Fruit fly (Drosophila melanogaster): ENCODE measurements around the gene CG7290.

CG7290 gene

DNA sequence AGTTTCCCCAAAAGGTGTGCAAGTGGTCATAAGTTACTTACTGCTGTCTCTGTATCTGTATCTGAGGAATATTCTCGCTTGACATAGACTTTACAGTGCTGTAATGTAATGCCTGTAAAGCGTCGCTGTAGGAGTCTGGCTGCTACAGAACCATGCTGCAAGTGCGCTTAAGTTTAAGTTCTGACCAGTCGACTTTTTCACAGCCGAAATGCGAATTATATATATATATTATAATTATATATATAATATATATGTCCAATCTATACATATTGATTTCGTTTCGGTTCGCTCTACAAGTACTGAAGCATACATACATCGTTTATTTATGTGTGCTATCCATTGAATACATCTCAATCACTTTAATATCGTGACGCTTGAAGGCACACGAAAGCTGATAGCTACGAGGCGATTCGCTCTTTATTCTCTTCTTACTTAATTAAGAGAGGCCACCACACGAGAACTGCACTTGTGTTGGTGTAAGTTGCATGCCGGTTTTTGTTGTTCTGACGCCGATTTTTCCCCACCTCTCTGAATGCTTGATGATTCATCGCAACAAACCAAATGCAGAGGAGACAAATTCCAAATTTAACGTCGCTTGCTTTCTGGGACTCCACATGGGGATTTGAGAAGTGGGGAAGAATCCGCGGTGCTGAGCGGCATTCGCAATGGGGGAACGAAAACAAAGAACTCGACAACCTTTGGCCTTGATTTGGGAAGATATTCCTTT is 19.4 kb downstream of the CG7290 start (continued):
- TF ChIP-seq sc (optimal IDR thresholded peaks at IDR 0.05) (no peak), sc (GFP tag; optimal IDR thresholded peaks at IDR 0.05) (peak; percentile 40), dmrt99B (tag; optimal IDR thresholded peaks at IDR 0.05) (peak; percentile 16), CG4730 (GFP tag; IDR thresholded peaks at IDR 0.05) (no peak), bcd (GFP tag; optimal IDR thresholded peaks at IDR 0.05) (no peak), CG34422 (GFP tag; IDR thresholded peaks at IDR 0.05) (no peak), ara (GFP tag; IDR thresholded peaks at IDR 0.05) (no peak), ken (GFP tag; IDR thresholded peaks at IDR 0.05) (no peak), CG9437 (GFP tag; optimal IDR thresholded peaks at IDR 0.05) (peak; percentile 24), bowl (GFP tag; IDR thresholded peaks at IDR 0.05) (no peak), knrl (GFP tag; IDR thresholded peaks at IDR 0.05; ENCODE audit: partially characterized antibody) (0 out of 3 replicates have a peak, but pooled peaks have one; percentile 38), Scr (GFP tag; IDR thresholded peaks at IDR 0.05; ENCODE audit: partially characterized antibody) (0 out of 2 replicates have a peak, but pooled peaks have one; percentile 23), gsb-n (tag; optimal IDR thresholded peaks at IDR 0.05) (peak; percentile 16), lbe (GFP tag; optimal IDR thresholded peaks at IDR 0.05) (no peak), ftz-f1 (GFP tag; optimal IDR thresholded peaks at IDR 0.05) (no peak), Vsx1 (GFP tag; optimal IDR thresholded peaks at IDR 0.05) (peak; percentile 11), BEAF-32 (GFP tag; optimal IDR thresholded peaks at IDR 0.05) (peak; percentile 16), bsh (GFP tag; optimal IDR thresholded peaks at IDR 0.05) (peak; percentile 12 to 58), p53 (GFP tag; optimal IDR thresholded peaks at IDR 0.05) (no peak), Nf-YC (tag; optimal IDR thresholded peaks at IDR 0.05) (peak; percentile 35), CG12391 (tag; optimal IDR thresholded peaks at IDR 0.05) (no peak), sens-2 (GFP tag; IDR thresholded peaks at IDR 0.05) (no peak), chm (GFP tag; IDR thresholded peaks at IDR 0.05) (peak; percentile 78; the same call in 1 of the 2 replicates), Side (GFP tag; optimal IDR thresholded peaks at IDR 0.05) (no peak), trem (tag; optimal IDR thresholded peaks at IDR 0.05) (peak; percentile 16), CG11504 (tag; optimal IDR thresholded peaks at IDR 0.05) (peak; percentile 27), fd3F (GFP tag; optimal IDR thresholded peaks at IDR 0.05) (no peak), Dek (tag; optimal IDR thresholded peaks at IDR 0.05) (peak; percentile 37), cg (GFP tag; optimal IDR thresholded peaks at IDR 0.05) (peak; percentile 81), yki (optimal IDR thresholded peaks at IDR 0.05) (peak; percentile 18), CG9876 (GFP tag; optimal IDR thresholded peaks at IDR 0.05) (no peak), Med (GFP tag) (peak; percentile 61), CG15514 (GFP tag; optimal IDR thresholded peaks at IDR 0.05) (no peak), pnt (GFP tag; optimal IDR thresholded peaks at IDR 0.05) (no peak), CG2712 (tag; optimal IDR thresholded peaks at IDR 0.05) (peak; percentile 42), D19B (GFP tag; optimal IDR thresholded peaks at IDR 0.05) (no peak), sug (tag; optimal IDR thresholded peaks at IDR 0.05) (peak; percentile 56), kay (GFP tag; optimal IDR thresholded peaks at IDR 0.05) (peak; percentile 48), ATbp (GFP tag; optimal IDR thresholded peaks at IDR 0.05) (no peak), CG2199 (GFP tag; IDR thresholded peaks at IDR 0.05) (peak; percentile 31; the same call in 1 of the 3 replicates), Fer3 (tag; optimal IDR thresholded peaks at IDR 0.05) (no peak), CG10274 (GFP tag; optimal IDR thresholded peaks at IDR 0.05) (no peak), CG13424 (tag; optimal IDR thresholded peaks at IDR 0.05) (peak; percentile 3), CG31224 (GFP tag; IDR thresholded peaks at IDR 0.05) (no peak), CG13624 (GFP tag; optimal IDR thresholded peaks at IDR 0.05) (no peak), Hsf (GFP tag; optimal IDR thresholded peaks at IDR 0.05) (no peak), cato (GFP tag; optimal IDR thresholded peaks at IDR 0.05; ENCODE audit: borderline replicate concordance) (no peak), CG12155 (GFP tag; optimal IDR thresholded peaks at IDR 0.05) (no peak), Doc3 (GFP tag; IDR thresholded peaks at IDR 0.05; ENCODE audit: partially characterized antibody) (no peak), repo (GFP tag; optimal IDR thresholded peaks at IDR 0.05) (no peak)

All from whole organism, embryonic.